Worm (Caenorhabditis elegans): Measurements from ENCODE around the gene fbxb-62.

- no peak for TF ChIP-seq W03F9.2 (tag; optimal IDR thresholded peaks at IDR 0.05)
- TF ChIP-seq him-1 (tag; optimal IDR thresholded peaks at IDR 0.05): no peak
- TF ChIP-seq dao-5 (tag; optimal IDR thresholded peaks at IDR 0.05): no peak
Measured at ce11 chrV:19260686-19261085, 41.1 kb downstream of the fbxb-62 start.

Data from whole organism, L4/young adult.